Worm (Caenorhabditis elegans): Measurements from ENCODE around the gene srv-11.

srv-11 gene

ce11 chrIV:16221559-16221958 is at the start of gene srv-11:
Gene srv-11 (minus strand): TSS chrIV:16221659.
- no peak for TF ChIP-seq hlh-17 (GFP tag; optimal IDR thresholded peaks at IDR 0.05; ENCODE audit: borderline replicate concordance)
- TF ChIP-seq ztf-4 (tag; optimal IDR thresholded peaks at IDR 0.05) = no peak
- TF ChIP-seq nhr-12 (tag; optimal IDR thresholded peaks at IDR 0.05) = no peak
- no peak for TF ChIP-seq ama-1 (optimal IDR thresholded peaks at IDR 0.05)
- TF ChIP-seq lin-14 (GFP tag; optimal IDR thresholded peaks at IDR 0.05) = no peak
- TF ChIP-seq elt-3 (tag; optimal IDR thresholded peaks at IDR 0.05) = no peak
- no peak for TF ChIP-seq grh-1 (GFP tag; IDR thresholded peaks at IDR 0.05)
- no peak for TF ChIP-seq egl-27 (tag; optimal IDR thresholded peaks at IDR 0.05)

ce11 chrIV:16270955-16271354 is 49.5 kb upstream of the srv-11 start, which contains the start of gene F38C2.4:
Gene F38C2.4 (plus strand): TSS chrIV:16271255.
- TF ChIP-seq unc-86 (tag; optimal IDR thresholded peaks at IDR 0.05) = no peak
- TF ChIP-seq ceh-82 (tag; optimal IDR thresholded peaks at IDR 0.05) = no peak
- no peak for TF ChIP-seq C34B4.2 (tag; optimal IDR thresholded peaks at IDR 0.05)
- TF ChIP-seq hpl-2 (GFP tag; optimal IDR thresholded peaks at IDR 0.05) = no peak

- no peak for TF ChIP-seq mef-2 (tag; optimal IDR thresholded peaks at IDR 0.05)
- no peak for TF ChIP-seq Y116A8C.19 (tag; optimal IDR thresholded peaks at IDR 0.05; ENCODE audit: borderline replicate concordance)
- no peak for TF ChIP-seq lir-3 (tag; optimal IDR thresholded peaks at IDR 0.05; ENCODE audit: poor library complexity)
- no peak for TF ChIP-seq rnt-1 (tag; optimal IDR thresholded peaks at IDR 0.05)
- TF ChIP-seq mep-1 (tag; optimal IDR thresholded peaks at IDR 0.05) = no peak
- no peak for TF ChIP-seq unc-98 (GFP tag; IDR thresholded peaks at IDR 0.05)
- TF ChIP-seq lin-14 (GFP tag; optimal IDR thresholded peaks at IDR 0.05) = no peak
- TF ChIP-seq tlp-1 (tag; optimal IDR thresholded peaks at IDR 0.05) = no peak
- TF ChIP-seq efl-1 (optimal IDR thresholded peaks at IDR 0.05) = no peak
- no peak for TF ChIP-seq efl-1 (GFP tag; optimal IDR thresholded peaks at IDR 0.05 in 1 of 2)
- TF ChIP-seq elt-3 (tag; optimal IDR thresholded peaks at IDR 0.05) = no peak
- TF ChIP-seq nhr-90 (tag; optimal IDR thresholded peaks at IDR 0.05; ENCODE audit: poor library complexity) = no peak
- TF ChIP-seq nhr-84 (tag; optimal IDR thresholded peaks at IDR 0.05) = no peak
- no peak for TF ChIP-seq nhr-20 (tag; optimal IDR thresholded peaks at IDR 0.05)
- no peak for TF ChIP-seq aly-2 (tag; optimal IDR thresholded peaks at IDR 0.05)
Observed at ce11 chrIV:16257330-16257729, 35.9 kb upstream of the srv-11 start, which contains the start of gene hlh-31. Gene hlh-31 (plus strand): TSS chrIV:16257630.

- TF ChIP-seq nhr-11 (tag; optimal IDR thresholded peaks at IDR 0.05) (no peak), ceh-82 (tag; optimal IDR thresholded peaks at IDR 0.05) (no peak), hlh-4 (tag; optimal IDR thresholded peaks at IDR 0.05) (no peak), lin-13 (GFP tag; optimal IDR thresholded peaks at IDR 0.05) (no peak), mdl-1 (tag; optimal IDR thresholded peaks at IDR 0.05) (no peak), blmp-1 (tag; optimal IDR thresholded peaks at IDR 0.05) (no peak), snu-23 (GFP tag; optimal IDR thresholded peaks at IDR 0.05) (no peak), Y116A8C.19 (tag; optimal IDR thresholded peaks at IDR 0.05; ENCODE audit: borderline replicate concordance) (no peak), xbp-1 (tag; optimal IDR thresholded peaks at IDR 0.05) (no peak), pax-3 (tag; optimal IDR thresholded peaks at IDR 0.05) (no peak), lin-39 (tag; optimal IDR thresholded peaks at IDR 0.05) (no peak), aha-1 (tag; optimal IDR thresholded peaks at IDR 0.05) (no peak), ceh-88 (GFP tag; IDR thresholded peaks at IDR 0.05) (no peak), egl-27 (tag; optimal IDR thresholded peaks at IDR 0.05) (no peak), grh-1 (GFP tag; IDR thresholded peaks at IDR 0.05) (no peak), ceh-63 (GFP tag; optimal IDR thresholded peaks at IDR 0.05) (no peak), hpl-2 (GFP tag; optimal IDR thresholded peaks at IDR 0.05) (no peak), skn-1 (tag; optimal IDR thresholded peaks at IDR 0.05) (no peak)
Observed at ce11 chrIV:16254464-16254863, 33.0 kb upstream of the srv-11 start, which contains the start of gene hlh-17. Gene hlh-17 (plus strand): TSS chrIV:16254764.

All from whole organism, L1 larva.